Worm (Caenorhabditis elegans) whole organism, L3 larva: Measurements from ENCODE around the gene C33F10.14.

ENCODE experiments used
- R02D3.7 ChIP-seq: fragments of 150-350 bp; optimal IDR thresholded peaks from 2 replicates; lab custom pipeline; 2014; ENCODE audit warnings: missing biosample characterization, missing genetic modification characterization
- ama-1 ChIP-seq: fragments of 150-350 bp; optimal IDR thresholded peaks from 2 replicates; lab custom pipeline; 2018
- mml-1 ChIP-seq: fragments of 150-350 bp; sonication (generic microtip); optimal IDR thresholded peaks from 3 replicates; lab custom pipeline; 2014; ENCODE audit warnings: missing biosample characterization, missing genetic modification characterization
- sea-2 ChIP-seq: fragments of 150-350 bp; sonication (generic microtip); optimal IDR thresholded peaks from 4 replicates; lab custom pipeline; 2014; ENCODE audit warnings: missing biosample characterization, missing genetic modification reagents, missing genetic modification characterization
- skn-1 ChIP-seq: fragments of 150-350 bp; optimal IDR thresholded peaks from 2 replicates; lab custom pipeline; 2014; ENCODE audit warnings: missing biosample characterization, missing genetic modification characterization
- snpc-4 ChIP-seq: fragments of 150-350 bp; optimal IDR thresholded peaks from 2 replicates; lab custom pipeline; 2014; ENCODE audit warnings: missing biosample characterization, missing genetic modification characterization
- tbx-2 ChIP-seq: sonication (generic microtip); optimal IDR thresholded peaks from 2 replicates; lab custom pipeline; 2016; ENCODE audit warnings: mild to moderate bottlenecking, missing genetic modification characterization, missing compliant biosample characterization
- unc-39 ChIP-seq: sonication (generic microtip); optimal IDR thresholded peaks from 4 replicates; lab custom pipeline; 2017; ENCODE audit warnings: missing biosample characterization, missing genetic modification characterization
- ztf-11 ChIP-seq: fragments of 150-350 bp; optimal IDR thresholded peaks from 2 replicates; lab custom pipeline; 2014; ENCODE audit warnings: missing biosample characterization, missing genetic modification characterization
- ztf-4 ChIP-seq: fragments of 150-350 bp; optimal IDR thresholded peaks from 2 replicates; lab custom pipeline; 2014; ENCODE audit warnings: missing biosample characterization, missing genetic modification characterization

DNA sequence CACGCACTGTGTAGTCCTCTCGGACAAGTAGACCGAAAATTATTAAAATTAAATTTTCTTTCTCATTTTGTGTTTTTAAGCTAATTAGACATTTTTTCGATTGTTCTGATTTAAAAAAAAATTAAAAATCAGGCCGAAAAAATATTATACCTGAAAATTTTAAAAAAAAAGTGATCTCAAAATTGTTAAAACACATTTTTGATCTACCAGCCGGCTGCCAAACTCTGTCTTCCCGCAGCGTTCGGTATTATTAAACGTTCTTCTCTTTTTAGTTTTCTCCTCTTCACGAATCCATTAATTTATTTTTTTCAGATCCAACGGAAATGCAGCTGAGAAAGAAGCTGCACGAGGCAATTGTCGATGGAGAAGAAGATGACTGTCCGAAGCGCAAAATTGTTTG is 44.0 kb upstream of the C33F10.14 start, which contains the start of gene C27D9.1:
- TF ChIP-seq ama-1 (lab: Kevin White, UChicago) (no peak), mml-1 (tag; lab: Kevin White, UChicago) (no peak), skn-1 (tag; lab: Kevin White, UChicago) (no peak), snpc-4 (tag; lab: Kevin White, UChicago) (no peak), tbx-2 (tag; lab: Kevin White, UChicago) (no peak), ztf-4 (tag; lab: Kevin White, UChicago) (no peak), ztf-11 (tag; lab: Kevin White, UChicago) (no peak), unc-39 (no peak), sea-2 (GFP tag; lab: Kevin White, UChicago) (no peak), R02D3.7 (tag; lab: Kevin White, UChicago) (no peak)
